Worm (Caenorhabditis elegans) whole organism, L1 larva: ENCODE results near the gene C07E3.8.

ENCODE experiments used
- dsc-1 ChIP-seq: sonication (generic microtip); optimal IDR thresholded peaks from 2 replicates; lab custom pipeline; 2016; ENCODE audit warnings: mild to moderate bottlenecking, missing genetic modification characterization, missing compliant biosample characterization
- tlp-1 ChIP-seq: fragments of 150-350 bp; optimal IDR thresholded peaks from 2 replicates; lab custom pipeline; 2014; ENCODE audit warnings: missing biosample characterization, missing genetic modification characterization
- zip-4 ChIP-seq: fragments of 200-800 bp; sonication (Bioruptor generic); optimal IDR thresholded peaks from 2 replicates; lab custom pipeline; 2018; ENCODE audit warnings: mild to moderate bottlenecking, missing genetic modification characterization, moderate library complexity, missing compliant biosample characterization

ce11 chrII:10309337-10309736, 42.7 kb upstream of the C07E3.8 start, which contains the start of gene ZK970.8:
- TF ChIP-seq tlp-1 (tag; lab: Kevin White, UChicago) (no peak), zip-4 (no peak), dsc-1 (tag; lab: Kevin White, UChicago) (no peak)
